Worm (Caenorhabditis elegans): ENCODE results near the gene srg-33.

Gene srg-33

ce11 chrV:8268902-8269301 lies 23.0 kb upstream of the srg-33 start, which contains the start of the genes asp-6 and asp-12:
asp-6 (minus strand) TSS chrV:8268937.
asp-12 (plus strand) TSS chrV:8269210.
- TF ChIP-seq zag-1 (tag; optimal IDR thresholded peaks at IDR 0.05) (no peak), nhr-71 (tag; optimal IDR thresholded peaks at IDR 0.05) (no peak), efl-1 (optimal IDR thresholded peaks at IDR 0.05) (no peak), efl-1 (GFP tag; optimal IDR thresholded peaks at IDR 0.05 in 1 of 2) (peak in 1 of 2 experiments; percentile 74), skn-1 (tag; optimal IDR thresholded peaks at IDR 0.05) (no peak), mab-9 (GFP tag; IDR thresholded peaks at IDR 0.05) (no peak), lin-35 (GFP tag; optimal IDR thresholded peaks at IDR 0.05) (peak in 1 of 2 experiments; percentile 8), elt-2 (tag; optimal IDR thresholded peaks at IDR 0.05) (peak; percentile 86), C34B4.2 (tag; optimal IDR thresholded peaks at IDR 0.05) (no peak)

ce11 chrV:8269878-8270277 lies 22.0 kb upstream of the srg-33 start:
- TF ChIP-seq elt-2 (tag; optimal IDR thresholded peaks at IDR 0.05) (peak; percentile 97), nhr-76 (tag; optimal IDR thresholded peaks at IDR 0.05) (no peak), sup-37 (GFP tag; optimal IDR thresholded peaks at IDR 0.05) (no peak), snpc-4 (tag; optimal IDR thresholded peaks at IDR 0.05) (no peak), fkh-8 (tag; optimal IDR thresholded peaks at IDR 0.05) (no peak), nhr-71 (tag; optimal IDR thresholded peaks at IDR 0.05) (peak; percentile 13), C34B4.2 (tag; optimal IDR thresholded peaks at IDR 0.05) (no peak), nhr-90 (tag; optimal IDR thresholded peaks at IDR 0.05; ENCODE audit: poor library complexity) (peak; percentile 12), nhr-20 (tag; optimal IDR thresholded peaks at IDR 0.05) (peak; percentile 23), pqm-1 (tag; optimal IDR thresholded peaks at IDR 0.05) (no peak), irx-1 (tag; optimal IDR thresholded peaks at IDR 0.05) (no peak), lin-35 (GFP tag; optimal IDR thresholded peaks at IDR 0.05) (peak in 1 of 2 experiments; percentile 6), tbx-2 (tag; optimal IDR thresholded peaks at IDR 0.05) (no peak), snu-23 (GFP tag; optimal IDR thresholded peaks at IDR 0.05) (no peak), dsc-1 (tag; optimal IDR thresholded peaks at IDR 0.05) (no peak), pax-3 (tag; optimal IDR thresholded peaks at IDR 0.05) (no peak)

- no peak for TF ChIP-seq nhr-76 (tag; optimal IDR thresholded peaks at IDR 0.05)
- TF ChIP-seq swsn-7 (tag; optimal IDR thresholded peaks at IDR 0.05): no peak
- no peak for TF ChIP-seq Y116A8C.19 (tag; optimal IDR thresholded peaks at IDR 0.05; ENCODE audit: borderline replicate concordance)
- TF ChIP-seq fkh-8 (tag; optimal IDR thresholded peaks at IDR 0.05): no peak
- no peak for TF ChIP-seq snpc-4 (tag; optimal IDR thresholded peaks at IDR 0.05)
- TF ChIP-seq aha-1 (tag; optimal IDR thresholded peaks at IDR 0.05): no peak
- no peak for TF ChIP-seq nhr-12 (tag; optimal IDR thresholded peaks at IDR 0.05)
- no peak for TF ChIP-seq C04F5.9 (tag; optimal IDR thresholded peaks at IDR 0.05)
- TF ChIP-seq lin-35 (GFP tag; optimal IDR thresholded peaks at IDR 0.05): no peak
- TF ChIP-seq dpl-1 (GFP tag; optimal IDR thresholded peaks at IDR 0.05): no peak
- TF ChIP-seq snu-23 (GFP tag; optimal IDR thresholded peaks at IDR 0.05): no peak
- TF ChIP-seq jun-1 (tag; optimal IDR thresholded peaks at IDR 0.05): no peak
- no peak for TF ChIP-seq egl-27 (tag; optimal IDR thresholded peaks at IDR 0.05)
- no peak for TF ChIP-seq hpl-2 (GFP tag; optimal IDR thresholded peaks at IDR 0.05)
- TF ChIP-seq alr-1 (tag; optimal IDR thresholded peaks at IDR 0.05; ENCODE audit: borderline replicate concordance): no peak
- no peak for TF ChIP-seq efl-1 (optimal IDR thresholded peaks at IDR 0.05)
- TF ChIP-seq efl-1 (GFP tag; optimal IDR thresholded peaks at IDR 0.05 in 1 of 2): no peak
Measured at ce11 chrV:8271395-8271794, 20.5 kb upstream of the srg-33 start.

ce11 chrV:8271995-8272394 lies 19.9 kb upstream of the srg-33 start, which contains the start of gene asp-5:
asp-5 (plus strand) TSS chrV:8272385.
- TF ChIP-seq elt-2 (tag; optimal IDR thresholded peaks at IDR 0.05) (peak; percentile 76), ceh-88 (GFP tag; IDR thresholded peaks at IDR 0.05) (no peak), lin-35 (GFP tag; optimal IDR thresholded peaks at IDR 0.05) (peak in 1 of 2 experiments; percentile 11), sup-37 (GFP tag; optimal IDR thresholded peaks at IDR 0.05) (no peak), isw-1 (GFP tag; IDR thresholded peaks at IDR 0.05) (no peak), F16B12.6 (tag; optimal IDR thresholded peaks at IDR 0.05) (no peak)

ce11 chrV:8278830-8279229 lies 13.0 kb upstream of the srg-33 start, which contains the start of gene str-136:
str-136 (minus strand) TSS chrV:8278930.
- no peak for TF ChIP-seq egl-13 (tag; optimal IDR thresholded peaks at IDR 0.05)
- no peak for TF ChIP-seq F16B12.6 (tag; optimal IDR thresholded peaks at IDR 0.05)
- TF ChIP-seq ets-5 (GFP tag; IDR thresholded peaks at IDR 0.05): no peak
- TF ChIP-seq lir-3 (tag; optimal IDR thresholded peaks at IDR 0.05; ENCODE audit: poor library complexity): no peak
- TF ChIP-seq tlp-1 (tag; optimal IDR thresholded peaks at IDR 0.05): no peak
- TF ChIP-seq ceh-8 (GFP tag; optimal IDR thresholded peaks at IDR 0.05): no peak
- TF ChIP-seq lin-35 (GFP tag; optimal IDR thresholded peaks at IDR 0.05): no peak
- TF ChIP-seq isw-1 (GFP tag; IDR thresholded peaks at IDR 0.05): no peak
- no peak for TF ChIP-seq nhr-47 (tag; optimal IDR thresholded peaks at IDR 0.05)
- no peak for TF ChIP-seq pag-3 (tag; optimal IDR thresholded peaks at IDR 0.05; ENCODE audit: borderline replicate concordance, insufficient read depth)
